Worm (Caenorhabditis elegans): ENCODE data around the gene R13H4.7.

- peak; percentile 95 for TF ChIP-seq ama-1 (optimal IDR thresholded peaks at IDR 0.05)
- TF ChIP-seq ama-1 (GFP tag; optimal IDR thresholded peaks at IDR 0.05): no peak
- no peak for TF ChIP-seq nfya-1 (tag; optimal IDR thresholded peaks at IDR 0.05; ENCODE audit: borderline replicate concordance, insufficient read depth)
- TF ChIP-seq hmg-1.2 (GFP tag; IDR thresholded peaks at IDR 0.05): no peak
- TF ChIP-seq ceh-79 (tag; optimal IDR thresholded peaks at IDR 0.05): no peak
- TF ChIP-seq sdz-38 (tag; optimal IDR thresholded peaks at IDR 0.05): no peak
- no peak for TF ChIP-seq ztf-6 (GFP tag; IDR thresholded peaks at IDR 0.05)
Measured at ce11 chrV:11887988-11888499, 20.0 kb upstream of the R13H4.7 start, which contains the start of gene adh-1.

All from whole organism, young adult.